Worm (Caenorhabditis elegans) whole organism, midembryonic: ENCODE measurements around the gene F40A3.3.

ENCODE experiments used
- flt-1 ChIP-seq: fragments of 200-800 bp; sonication (Bioruptor generic); IDR thresholded peaks from 2 replicates; pipeline ENCODE4 v1.3.6; 2022; ENCODE audit warnings: missing genetic modification characterization, missing compliant biosample characterization
- med-1 ChIP-seq: sonication (generic microtip); optimal IDR thresholded peaks from 2 replicates; lab custom pipeline; 2017; ENCODE audit warnings: missing genetic modification characterization, mild to moderate bottlenecking, missing compliant biosample characterization, antibody characterized with exemption, missing genetic modification reagents; ENCODE audit not compliant: insufficient read depth
- tab-1 ChIP-seq: fragments of 200-800 bp; sonication (Bioruptor generic); IDR thresholded peaks from 2 replicates; pipeline ENCODE4 v1.3.6; 2022; ENCODE audit warnings: missing genetic modification characterization, missing compliant biosample characterization
- ztf-29 ChIP-seq: fragments of 200-800 bp; sonication (Bioruptor generic); IDR thresholded peaks from 2 replicates; pipeline ENCODE4 v1.3.6; 2022; ENCODE audit warnings: missing genetic modification reagents, missing genetic modification characterization, missing compliant biosample characterization

- no peak for TF ChIP-seq flt-1 (GFP tag; lab: Robert Waterston, UW)
- TF ChIP-seq tab-1 (GFP tag; lab: Robert Waterston, UW), result no peak
- no peak for TF ChIP-seq med-1 (GFP tag; lab: Kevin White, UChicago)
- no peak for TF ChIP-seq ztf-29 (GFP tag; lab: Robert Waterston, UW)
Observed at ce11 chrV:7855382-7855994, 21.8 kb upstream of the F40A3.3 start, which contains the start of gene C37C3.2.
